Worm (Caenorhabditis elegans): ENCODE data around the gene C09B9.4.
"Not testable (repeated sequence)": the region's sequence is repeated elsewhere in the genome, so short reads cannot be mapped to it uniquely, and the experiment has no call there.

DNA sequence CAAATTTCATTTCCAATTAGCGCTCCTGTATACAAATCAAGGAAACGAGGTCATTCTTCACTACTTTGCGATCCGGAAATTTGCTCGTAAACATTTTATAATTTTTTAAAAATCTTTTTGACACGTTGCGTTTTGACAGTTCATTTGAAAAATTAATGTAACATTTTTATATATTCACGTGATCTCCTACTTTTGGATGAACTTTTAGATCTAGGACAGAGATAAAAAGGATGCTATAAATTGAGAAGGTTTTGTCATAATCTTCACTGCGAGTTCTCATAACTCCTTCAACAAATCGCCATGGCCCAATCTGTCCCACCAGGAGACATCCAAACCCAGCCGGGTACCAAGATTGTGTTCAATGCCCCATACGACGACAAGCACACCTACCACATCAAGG, 29.1 kb upstream of the C09B9.4 start, which contains the start of gene msp-57:
- not testable (repeated sequence) for TF ChIP-seq ztf-23 (GFP tag; IDR thresholded peaks at IDR 0.05); ztf-29 (GFP tag; IDR thresholded peaks at IDR 0.05); klf-2 (GFP tag; conservative IDR thresholded peaks at IDR 0.05)
